Fruit fly (Drosophila melanogaster) whole organism, prepupa: ENCODE results near the gene anchor.

Source experiments
- Blimp-1 ChIP-seq: fragments of 200-800 bp; sonication (Bioruptor generic); optimal IDR thresholded peaks from 3 replicates; lab custom pipeline; 2017; ENCODE audit warnings: missing biosample characterization, missing genetic modification characterization, mild to moderate bottlenecking, moderate library complexity, missing genetic modification reagents
- CG10669 ChIP-seq: fragments of 200-800 bp; sonication (Bioruptor generic); optimal IDR thresholded peaks from 3 replicates; lab custom pipeline; 2018; ENCODE audit warnings: missing biosample characterization, mild to moderate bottlenecking, missing genetic modification characterization, moderate library complexity
- CG11294 ChIP-seq: fragments of 200-800 bp; sonication (Bioruptor generic); IDR thresholded peaks from 2 replicates; pipeline ENCODE4 v1.3.6; 2022; ENCODE audit warnings: missing biosample characterization, missing genetic modification characterization
- CG11762 ChIP-seq: fragments of 200-800 bp; sonication (Bioruptor generic); optimal IDR thresholded peaks from 3 replicates; lab custom pipeline; 2016; ENCODE audit warnings: missing biosample characterization, missing genetic modification characterization; ENCODE audit not compliant: insufficient read depth
- CG1621 ChIP-seq: fragments of 200-800 bp; sonication (Bioruptor generic); optimal IDR thresholded peaks from 3 replicates; lab custom pipeline; 2018; ENCODE audit warnings: missing biosample characterization, mild to moderate bottlenecking, missing genetic modification characterization
- CG3032 ChIP-seq: fragments of 200-800 bp; optimal IDR thresholded peaks from 2 replicates; lab custom pipeline; 2019; ENCODE audit warnings: missing biosample characterization, mild to moderate bottlenecking, missing genetic modification characterization, moderate library complexity
- CG32006 ChIP-seq: fragments of 200-800 bp; sonication (Bioruptor generic); optimal IDR thresholded peaks from 3 replicates; lab custom pipeline; 2017; ENCODE audit warnings: missing biosample characterization, mild to moderate bottlenecking, missing genetic modification characterization
- CG34406 ChIP-seq: fragments of 200-800 bp; sonication (Bioruptor generic); optimal IDR thresholded peaks from 3 replicates; lab custom pipeline; 2016; ENCODE audit warnings: missing biosample characterization, missing genetic modification characterization
- CG3919 ChIP-seq: fragments of 200-800 bp; sonication (Bioruptor generic); optimal IDR thresholded peaks from 3 replicates; lab custom pipeline; 2016; ENCODE audit warnings: missing biosample characterization, missing genetic modification characterization
- CG4318 ChIP-seq: fragments of 200-800 bp; sonication (Bioruptor generic); optimal IDR thresholded peaks from 3 replicates; lab custom pipeline; 2017; ENCODE audit warnings: missing biosample characterization, mild to moderate bottlenecking, missing genetic modification characterization
- CG6163 ChIP-seq: fragments of 200-800 bp; sonication (Bioruptor generic); IDR thresholded peaks from 3 replicates; pipeline ENCODE4 v1.3.6; 2022; ENCODE audit warnings: missing biosample characterization, missing genetic modification characterization
- CG6792 ChIP-seq: fragments of 200-800 bp; sonication (Bioruptor generic); optimal IDR thresholded peaks from 3 replicates; lab custom pipeline; 2016; ENCODE audit warnings: missing biosample characterization, missing genetic modification characterization
- CG6808 ChIP-seq: fragments of 200-800 bp; sonication (Bioruptor generic); optimal IDR thresholded peaks from 3 replicates; lab custom pipeline; 2017; ENCODE audit warnings: missing biosample characterization, missing genetic modification characterization, mild to moderate bottlenecking, moderate library complexity, missing genetic modification reagents
- CG6854 ChIP-seq: fragments of 200-800 bp; sonication (Bioruptor generic); optimal IDR thresholded peaks from 2 replicates; lab custom pipeline; 2017; ENCODE audit warnings: missing biosample characterization, mild to moderate bottlenecking, missing genetic modification characterization
- CG7368 ChIP-seq: fragments of 200-800 bp; sonication (Bioruptor generic); optimal IDR thresholded peaks from 3 replicates; lab custom pipeline; 2016; ENCODE audit warnings: missing biosample characterization, missing genetic modification characterization
- CG8119 ChIP-seq: fragments of 200-800 bp; sonication (Bioruptor generic); IDR thresholded peaks from 3 replicates; pipeline ENCODE4 v1.3.6; 2022; ENCODE audit warnings: missing biosample characterization, missing genetic modification characterization
- CG8319 ChIP-seq: fragments of 200-800 bp; sonication (Bioruptor generic); optimal IDR thresholded peaks from 3 replicates; lab custom pipeline; 2016; ENCODE audit warnings: missing biosample characterization, missing genetic modification characterization
- CG9139 ChIP-seq: fragments of 200-800 bp; sonication (Bioruptor generic); optimal IDR thresholded peaks from 3 replicates; lab custom pipeline; 2017; ENCODE audit warnings: missing biosample characterization, mild to moderate bottlenecking, missing genetic modification characterization
- Eip75B ChIP-seq: fragments of 200-800 bp; sonication (Bioruptor generic); optimal IDR thresholded peaks from 3 replicates; lab custom pipeline; 2016; ENCODE audit warnings: missing biosample characterization, missing genetic modification characterization
- Eip93F ChIP-seq: fragments of 200-800 bp; sonication (Bioruptor generic); optimal IDR thresholded peaks from 2 replicates; lab custom pipeline; 2016; ENCODE audit warnings: missing biosample characterization, mild to moderate bottlenecking, missing genetic modification characterization
- Ets21C ChIP-seq: fragments of 200-800 bp; sonication (Bioruptor generic); optimal IDR thresholded peaks from 3 replicates; lab custom pipeline; 2016; ENCODE audit warnings: missing biosample characterization, missing genetic modification characterization
- Hr38 ChIP-seq: sonication (Bioruptor generic); optimal IDR thresholded peaks from 2 replicates; lab custom pipeline; 2016; ENCODE audit warnings: missing biosample characterization, missing genetic modification characterization
- Hr4 ChIP-seq: fragments of 200-800 bp; sonication (Bioruptor generic); optimal IDR thresholded peaks from 3 replicates; lab custom pipeline; 2016; ENCODE audit warnings: missing biosample characterization, missing genetic modification characterization
- Met ChIP-seq: fragments of 200-800 bp; sonication (Bioruptor generic); optimal IDR thresholded peaks from 3 replicates; lab custom pipeline; 2016; ENCODE audit warnings: missing biosample characterization, missing genetic modification characterization
- OdsH ChIP-seq: fragments of 200-800 bp; sonication (Bioruptor generic); optimal IDR thresholded peaks from 3 replicates; lab custom pipeline; 2016; ENCODE audit warnings: missing biosample characterization, missing genetic modification characterization
- Smox ChIP-seq: fragments of 200-800 bp; sonication (Bioruptor generic); optimal IDR thresholded peaks from 3 replicates; lab custom pipeline; 2016; ENCODE audit warnings: missing biosample characterization, missing genetic modification characterization
- Sox102F ChIP-seq: fragments of 200-800 bp; sonication (Bioruptor generic); optimal IDR thresholded peaks from 2 replicates; lab custom pipeline; 2016; ENCODE audit warnings: missing biosample characterization, mild to moderate bottlenecking, missing genetic modification characterization
- Sox14 ChIP-seq: fragments of 200-800 bp; sonication (Bioruptor generic); optimal IDR thresholded peaks from 3 replicates; lab custom pipeline; 2016; ENCODE audit warnings: missing biosample characterization, missing genetic modification characterization
- Sox15 ChIP-seq: fragments of 200-800 bp; sonication (Bioruptor generic); optimal IDR thresholded peaks from 3 replicates; lab custom pipeline; 2016; ENCODE audit warnings: missing biosample characterization, missing genetic modification characterization
- achi ChIP-seq: fragments of 200-800 bp; sonication (Bioruptor generic); optimal IDR thresholded peaks from 3 replicates; lab custom pipeline; 2016; ENCODE audit warnings: missing biosample characterization, missing genetic modification characterization
- acj6 ChIP-seq: fragments of 200-800 bp; sonication (Bioruptor generic); optimal IDR thresholded peaks from 3 replicates; lab custom pipeline; 2016; ENCODE audit warnings: missing biosample characterization, missing genetic modification characterization
- cyc ChIP-seq: fragments of 200-800 bp; sonication (Bioruptor generic); optimal IDR thresholded peaks from 3 replicates; lab custom pipeline; 2016; ENCODE audit warnings: missing biosample characterization, missing genetic modification characterization
- dsx ChIP-seq: fragments of 200-800 bp; optimal IDR thresholded peaks from 3 replicates; lab custom pipeline; 2019; ENCODE audit warnings: missing biosample characterization, mild to moderate bottlenecking, missing genetic modification characterization, moderate library complexity; ENCODE audit not compliant: poor library complexity, severe bottlenecking
- eg ChIP-seq: fragments of 200-800 bp; sonication (Bioruptor generic); IDR thresholded peaks from 3 replicates; pipeline ENCODE4 v1.3.6; 2022; ENCODE audit warnings: missing biosample characterization, missing genetic modification characterization
- esn ChIP-seq: fragments of 200-800 bp; sonication (Bioruptor generic); optimal IDR thresholded peaks from 2 replicates; lab custom pipeline; 2016; ENCODE audit warnings: missing biosample characterization, mild to moderate bottlenecking, missing genetic modification characterization, moderate library complexity
- fd59A ChIP-seq: fragments of 200-800 bp; sonication (Bioruptor generic); optimal IDR thresholded peaks from 2 replicates; lab custom pipeline; 2017; ENCODE audit warnings: missing biosample characterization, mild to moderate bottlenecking, missing genetic modification characterization, missing genetic modification reagents
- fd85E ChIP-seq: fragments of 200-800 bp; sonication (Bioruptor generic); optimal IDR thresholded peaks from 3 replicates; lab custom pipeline; 2016; ENCODE audit warnings: missing biosample characterization, missing genetic modification characterization
- fkh ChIP-seq: fragments of 200-800 bp; sonication (Bioruptor generic); optimal IDR thresholded peaks from 3 replicates; lab custom pipeline; 2017; ENCODE audit warnings: missing biosample characterization, mild to moderate bottlenecking, missing genetic modification characterization, moderate library complexity
- lz ChIP-seq: fragments of 200-800 bp; sonication (Bioruptor generic); optimal IDR thresholded peaks from 3 replicates; lab custom pipeline; 2016; ENCODE audit warnings: missing biosample characterization, missing genetic modification characterization
- net ChIP-seq: fragments of 200-800 bp; sonication (Bioruptor generic); optimal IDR thresholded peaks from 3 replicates; lab custom pipeline; 2016; ENCODE audit warnings: missing biosample characterization, missing genetic modification characterization
- spab ChIP-seq: fragments of 200-800 bp; sonication (Bioruptor generic); optimal IDR thresholded peaks from 2 replicates; lab custom pipeline; 2017; ENCODE audit warnings: missing biosample characterization, mild to moderate bottlenecking, missing genetic modification characterization, missing genetic modification reagents
- ss ChIP-seq, 2 experiments: fragments of 200-800 bp; sonication (Bioruptor generic); optimal IDR thresholded peaks; 2 replicates in 1 of 2; 3 replicates in 1 of 2; lab custom pipeline; 2017 to 2018; ENCODE audit warnings: mild to moderate bottlenecking in 2 of 2, missing biosample characterization in 2 of 2, missing genetic modification characterization in 2 of 2, moderate library complexity in 1 of 2
- svp ChIP-seq: fragments of 200-800 bp; sonication (Bioruptor generic); peaks from one replicate; lab custom pipeline; 2016; ENCODE audit warnings: missing biosample characterization, missing genetic modification characterization
- vri ChIP-seq: fragments of 200-800 bp; sonication (Bioruptor generic); optimal IDR thresholded peaks from 3 replicates; lab custom pipeline; 2016; ENCODE audit warnings: missing biosample characterization, mild to moderate bottlenecking, missing genetic modification characterization

Gene anchor

DNA sequence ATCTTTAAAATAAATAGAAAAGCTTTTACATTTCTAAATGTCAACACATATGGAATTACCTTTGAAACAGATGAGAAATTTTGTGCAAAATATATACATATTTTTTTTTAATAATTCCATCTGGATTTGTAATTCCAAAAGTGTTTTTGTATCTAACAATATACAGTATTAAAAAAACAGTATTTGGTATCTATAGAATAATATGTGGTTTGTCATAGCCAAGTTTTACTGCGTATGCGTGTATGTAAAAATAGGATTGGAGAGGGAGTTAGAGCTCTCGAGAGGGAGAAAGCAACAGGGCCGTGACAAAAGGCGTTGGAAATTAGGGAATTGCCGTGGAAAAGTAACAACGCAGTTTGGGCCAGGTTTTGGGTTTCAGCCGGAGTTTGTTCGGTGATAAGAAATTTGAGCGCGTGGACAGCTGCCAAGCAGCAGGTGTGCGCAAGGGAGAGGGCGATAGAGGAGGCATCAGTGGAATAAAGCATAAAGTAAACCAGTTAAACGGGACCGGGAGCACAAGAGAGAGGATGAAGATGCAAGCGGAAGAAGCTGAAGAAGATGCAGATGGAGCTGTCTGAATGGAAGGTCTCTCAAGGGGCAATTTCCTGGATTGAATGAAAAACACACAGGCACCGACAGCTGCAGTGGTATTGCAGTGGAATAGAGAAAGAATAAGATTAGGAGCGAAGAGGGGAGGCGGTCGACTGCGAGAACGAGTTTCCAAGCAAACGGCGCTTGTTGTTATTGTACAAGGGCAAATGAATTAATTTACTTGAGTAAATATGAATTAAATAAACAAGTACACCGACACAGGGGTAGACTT, 31.5 kb downstream of the anchor start (continued):
- peak; percentile 32 for TF ChIP-seq CG32006 (GFP tag; lab: Kevin White, UChicago)
- TF ChIP-seq CG6792 (GFP tag; lab: Kevin White, UChicago) = peak; percentile 44
- peak; percentile 18 for TF ChIP-seq fd85E (GFP tag; lab: Kevin White, UChicago)
- TF ChIP-seq CG6854 = peak; percentile 53
- TF ChIP-seq esn (GFP tag; lab: Kevin White, UChicago) = no peak
- TF ChIP-seq fkh (GFP tag; lab: Kevin White, UChicago) = peak; percentile 90
- peak; percentile 21 for TF ChIP-seq Hr4 (GFP tag; lab: Kevin White, UChicago)
- no peak for TF ChIP-seq CG34406 (GFP tag; lab: Kevin White, UChicago)
- peak; percentile 41 for TF ChIP-seq CG7368 (GFP tag; lab: Kevin White, UChicago)

DNA sequence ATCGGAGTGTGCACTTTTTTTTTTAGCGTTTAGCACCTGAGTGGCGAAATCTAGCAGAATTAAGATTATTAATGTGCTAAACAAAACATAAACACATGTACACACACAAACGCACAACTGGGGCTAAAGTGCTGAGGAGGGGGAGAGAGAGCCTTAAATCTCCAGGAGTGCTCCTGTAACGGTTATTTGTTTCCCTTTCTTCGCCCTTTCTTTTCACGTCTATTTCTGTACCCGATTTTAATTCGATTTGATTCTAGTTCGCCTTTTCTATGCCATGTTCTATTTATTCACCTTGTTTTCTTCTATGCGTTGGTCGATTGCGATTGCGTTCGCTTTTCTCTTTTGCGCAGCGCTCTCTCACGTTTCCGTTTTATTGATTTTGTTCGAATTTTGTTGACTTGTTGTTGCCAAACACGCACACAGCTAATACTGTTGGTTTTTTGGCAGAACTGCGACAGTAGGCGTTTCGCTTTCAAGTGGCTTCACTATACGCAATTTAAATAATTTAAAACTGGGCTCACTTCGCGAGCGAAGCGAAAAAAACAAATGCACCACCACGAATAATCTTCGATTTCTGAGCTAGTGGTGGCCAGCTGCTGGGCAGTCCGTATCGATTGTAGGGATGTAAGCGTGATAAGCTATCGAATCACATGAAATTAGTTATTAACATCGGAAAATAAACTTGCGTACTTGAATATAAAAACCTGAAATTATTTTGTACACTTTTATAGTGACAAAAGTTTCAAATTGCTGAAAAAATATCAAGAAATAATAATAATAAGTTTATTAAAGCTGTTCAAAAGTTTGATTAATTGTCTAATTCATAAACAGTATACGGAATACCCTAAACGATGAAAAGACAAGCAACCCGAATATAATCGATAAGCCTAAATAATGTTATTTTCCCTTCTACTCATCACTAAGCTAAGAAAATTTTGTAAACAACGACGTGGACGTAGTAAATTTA, 32.4 kb downstream of the anchor start, which contains the start of the genes Krn, Ndfip and CG7484:
Krn (minus strand) TSS at position 580 of the 967 bp plus-strand sequence.
Ndfip (minus strand) TSS at position 580 of the 967 bp plus-strand sequence.
CG7484 (plus strand) TSS at position 917 of the 967 bp plus-strand sequence.
- TF ChIP-seq svp (GFP tag; lab: Kevin White, UChicago) (peak; percentile 93), lz (GFP tag; lab: Kevin White, UChicago) (peak; percentile 87), Sox102F (GFP tag; lab: Kevin White, UChicago) (peak; percentile 74), CG8319 (GFP tag; lab: Kevin White, UChicago) (peak; percentile 58), CG11762 (GFP tag; lab: Kevin White, UChicago) (peak; percentile 65), Ets21C (peak; percentile 78), net (GFP tag; lab: Kevin White, UChicago) (peak; percentile 82), dsx (GFP tag; lab: Kevin White, UChicago) (peak; percentile 81), CG6163 (GFP tag; lab: Robert Waterston, UW) (peak; percentile 76), CG3919 (GFP tag; lab: Kevin White, UChicago) (peak; percentile 83), achi (GFP tag; lab: Kevin White, UChicago) (peak; percentile 80), CG7368 (GFP tag; lab: Kevin White, UChicago) (peak; percentile 76), CG32006 (GFP tag; lab: Kevin White, UChicago) (peak; percentile 84), Blimp-1 (GFP tag; lab: Kevin White, UChicago) (peak; percentile 66), CG6792 (GFP tag; lab: Kevin White, UChicago) (peak; percentile 76), CG1621 (peak; percentile 54), fd85E (GFP tag; lab: Kevin White, UChicago) (no peak), CG4318 (GFP tag; lab: Kevin White, UChicago) (peak; percentile 77), Met (GFP tag; lab: Kevin White, UChicago) (peak; percentile 86), OdsH (GFP tag; lab: Kevin White, UChicago) (peak; percentile 87), Hr38 (GFP tag; lab: Kevin White, UChicago) (no peak), Sox15 (peak; percentile 79), CG10669 (GFP tag; lab: Kevin White, UChicago) (peak; percentile 77), fd59A (GFP tag; lab: Kevin White, UChicago) (peak; percentile 63), Eip93F (peak; percentile 69), CG6808 (peak; percentile 62), CG3032 (peak; percentile 91), CG11294 (GFP tag; lab: Robert Waterston, UW) (peak; percentile 59; the same call in 1 of the 2 replicates), esn (GFP tag; lab: Kevin White, UChicago) (peak; percentile 90), CG9139 (no peak), CG8119 (GFP tag; lab: Robert Waterston, UW) (peak; percentile 67; the same call in 2 of the 3 replicates), acj6 (GFP tag; lab: Kevin White, UChicago) (peak; percentile 81), ss (GFP tag; optimal IDR thresholded peaks at IDR 0.05; lab: Kevin White, UChicago) (peak; percentile 31 to 70), Sox14 (GFP tag; lab: Kevin White, UChicago) (peak; percentile 85), Smox (peak; percentile 87), vri (GFP tag; lab: Kevin White, UChicago) (peak; percentile 56), spab (peak; percentile 23), eg (GFP tag; lab: Robert Waterston, UW) (peak; percentile 86), Eip75B (GFP tag; lab: Kevin White, UChicago) (peak; percentile 78), cyc (GFP tag; lab: Kevin White, UChicago) (peak; percentile 87)
